Worm (Caenorhabditis elegans): ENCODE measurements around the gene aat-7.

aat-7 gene

ce11 chrII:1378259-1378658, 8.4 kb upstream of the aat-7 start, which contains the start of gene F54D12.10:
TSS of gene F54D12.10 (minus strand) at chrII:1378359.
- TF ChIP-seq attf-4 (tag; optimal IDR thresholded peaks at IDR 0.05) (no peak), tag-97 (GFP tag; IDR thresholded peaks at IDR 0.05) (no peak), nhr-42 (GFP tag; IDR thresholded peaks at IDR 0.05) (no peak), ceh-28 (tag; optimal IDR thresholded peaks at IDR 0.05) (no peak), mes-2 (tag; optimal IDR thresholded peaks at IDR 0.05; ENCODE audit: poor library complexity, severe bottlenecking) (no peak), daf-16 (GFP tag; optimal IDR thresholded peaks at IDR 0.05) (no peak), daf-16 (tag; optimal IDR thresholded peaks at IDR 0.05) (no peak), nhr-41 (GFP tag; IDR thresholded peaks at IDR 0.05) (no peak), nhr-28 (tag; optimal IDR thresholded peaks at IDR 0.05) (no peak), F37D6.2 (tag; optimal IDR thresholded peaks at IDR 0.05) (no peak), nhr-6 (tag; optimal IDR thresholded peaks at IDR 0.05) (no peak), nhr-111 (GFP tag; optimal IDR thresholded peaks at IDR 0.05) (no peak), ztf-7 (tag; optimal IDR thresholded peaks at IDR 0.05) (no peak), dpl-1 (GFP tag; optimal IDR thresholded peaks at IDR 0.05) (no peak), nhr-48 (tag; optimal IDR thresholded peaks at IDR 0.05) (no peak), hlh-11 (tag; optimal IDR thresholded peaks at IDR 0.05) (no peak), lim-7 (GFP tag; IDR thresholded peaks at IDR 0.05) (no peak), lin-15B (tag; optimal IDR thresholded peaks at IDR 0.05) (no peak)

ce11 chrII:1381618-1382017, 5.1 kb upstream of the aat-7 start, which contains the start of gene F54D12.9:
TSS of gene F54D12.9 (minus strand) at chrII:1381718.
- TF ChIP-seq F10B5.3 (tag; optimal IDR thresholded peaks at IDR 0.05) (no peak), daf-19 (GFP tag; conservative IDR thresholded peaks at IDR 0.05) (no peak), unc-62 (GFP tag; optimal IDR thresholded peaks at IDR 0.05 in 1 of 2) (peak in 1 of 2 experiments; percentile 32), unc-62 (tag; optimal IDR thresholded peaks at IDR 0.05) (no peak), nhr-111 (GFP tag; optimal IDR thresholded peaks at IDR 0.05) (no peak), duxl-1 (tag; optimal IDR thresholded peaks at IDR 0.05; ENCODE audit: poor library complexity) (no peak)

DNA sequence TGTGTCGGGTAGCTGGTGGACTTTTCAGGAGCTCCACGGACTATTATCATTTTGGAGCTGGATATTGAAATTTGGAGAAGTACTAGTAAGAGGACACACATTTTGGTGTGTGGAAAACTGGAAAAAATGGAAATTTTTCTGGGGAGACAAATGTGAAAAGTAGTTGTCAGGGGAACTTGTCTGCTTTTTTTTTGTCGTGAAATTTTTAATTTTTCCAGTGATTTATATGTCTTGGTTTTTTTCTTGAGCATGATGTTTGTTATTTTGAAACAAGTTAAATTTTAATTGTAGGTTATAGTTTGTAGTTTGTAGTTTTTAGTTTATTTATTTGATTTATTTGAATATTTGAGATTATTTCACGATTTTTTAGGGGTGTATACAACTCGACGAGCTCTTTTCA, 1.4 kb upstream of the aat-7 start, which contains the start of gene F54D12.7:
Gene F54D12.7, minus strand, starts transcription at position 101 of the 400 bp plus-strand sequence.
- TF ChIP-seq R02D3.7 (tag; optimal IDR thresholded peaks at IDR 0.05) (no peak), rbr-2 (tag; optimal IDR thresholded peaks at IDR 0.05) (no peak), jun-1 (tag; optimal IDR thresholded peaks at IDR 0.05) (no peak), hlh-11 (tag; optimal IDR thresholded peaks at IDR 0.05) (no peak), lin-15B (tag; optimal IDR thresholded peaks at IDR 0.05) (no peak), daf-12 (tag; optimal IDR thresholded peaks at IDR 0.05) (no peak), D1046.2 (GFP tag; IDR thresholded peaks at IDR 0.05) (no peak), pqm-1 (tag; optimal IDR thresholded peaks at IDR 0.05) (no peak), spr-3 (GFP tag; optimal IDR thresholded peaks at IDR 0.05) (no peak), ceh-62 (tag; optimal IDR thresholded peaks at IDR 0.05) (no peak), unc-130 (GFP tag; optimal IDR thresholded peaks at IDR 0.05) (no peak), T26A8.4 (GFP tag; IDR thresholded peaks at IDR 0.05) (no peak), Y48G9A.11 (GFP tag; IDR thresholded peaks at IDR 0.05) (no peak), nhr-237 (tag; optimal IDR thresholded peaks at IDR 0.05) (no peak), lir-3 (tag; optimal IDR thresholded peaks at IDR 0.05) (no peak), dpl-1 (GFP tag; optimal IDR thresholded peaks at IDR 0.05) (no peak), ceh-32 (tag; optimal IDR thresholded peaks at IDR 0.05; ENCODE audit: poor library complexity) (no peak), nhr-10 (tag; optimal IDR thresholded peaks at IDR 0.05) (no peak)

- TF ChIP-seq aha-1 (tag) (no peak), unc-62 (GFP tag; optimal IDR thresholded peaks at IDR 0.05 in 1 of 2) (peak in 1 of 2 experiments; percentile 96), unc-62 (tag; optimal IDR thresholded peaks at IDR 0.05) (no peak)
Measured at ce11 chrII:1397703-1398102, 11.0 kb downstream of the aat-7 start, which contains the start of gene F54D12.8. TSS of gene F54D12.8 (minus strand) at chrII:1398038.
